3 worm cellular contexts compared by ENCODE assay signal in genomic region chrX:8310747-8311146, ce11.
TF ChIP-seq lines count a peak whose summit lies in the region.

No protein-coding gene starts in this region.

TF ChIP-seq in whole organism, L1 larva, 84 proteins besides CTCF, POLR2A, EP300 and RAD21:
- TF ChIP-seq dsc-1 (tag; optimal IDR thresholded peaks at IDR 0.05; lab: Kevin White, UChicago) (peak; percentile 69), ztf-4 (tag; optimal IDR thresholded peaks at IDR 0.05; lab: Kevin White, UChicago) (no peak), hlh-4 (tag; optimal IDR thresholded peaks at IDR 0.05; lab: Kevin White, UChicago) (no peak)

TF ChIP-seq in whole organism, L2 larva, 48 proteins besides CTCF, POLR2A, EP300 and RAD21:
- TF ChIP-seq Y55F3AM.14 (GFP tag; optimal IDR thresholded peaks at IDR 0.05; lab: Kevin White, UChicago) (no peak), nhr-77 (tag; optimal IDR thresholded peaks at IDR 0.05; lab: Kevin White, UChicago) (no peak), ceh-16 (tag; optimal IDR thresholded peaks at IDR 0.05; lab: Kevin White, UChicago) (no peak), sma-9 (GFP tag; optimal IDR thresholded peaks at IDR 0.05; lab: Kevin White, UChicago) (no peak), sma-9 (tag; optimal IDR thresholded peaks at IDR 0.05; lab: Kevin White, UChicago) (no peak), unc-55 (GFP tag; optimal IDR thresholded peaks at IDR 0.05; lab: Kevin White, UChicago) (peak; percentile 11), crh-2 (tag; optimal IDR thresholded peaks at IDR 0.05; lab: Kevin White, UChicago) (no peak)

TF ChIP-seq in whole organism, L4 larva, 104 proteins besides CTCF, POLR2A, EP300 and RAD21:
- TF ChIP-seq aha-1 (tag; lab: Kevin White, UChicago), result peak; percentile 78
- no peak for TF ChIP-seq hmg-1.1 (GFP tag; IDR thresholded peaks at IDR 0.05; lab: Robert Waterston, UW)

Comparison
In these comparisons a context has a peak if more than half of its experiments do, and no peak if none do; other contexts are left out.
1. Of the 29 proteins assayed by ChIP-seq in both whole organism, L4 larva and whole organism, L1 larva: peak only in whole organism, L4 larva: aha-1; only in whole organism, L1 larva: none; in both: none; in neither: 28.